Worm (Caenorhabditis elegans): ENCODE data around the gene srg-8.
A peak's percentile ranks its signal among the peaks of the same experiment; 100 is the strongest.

DNA sequence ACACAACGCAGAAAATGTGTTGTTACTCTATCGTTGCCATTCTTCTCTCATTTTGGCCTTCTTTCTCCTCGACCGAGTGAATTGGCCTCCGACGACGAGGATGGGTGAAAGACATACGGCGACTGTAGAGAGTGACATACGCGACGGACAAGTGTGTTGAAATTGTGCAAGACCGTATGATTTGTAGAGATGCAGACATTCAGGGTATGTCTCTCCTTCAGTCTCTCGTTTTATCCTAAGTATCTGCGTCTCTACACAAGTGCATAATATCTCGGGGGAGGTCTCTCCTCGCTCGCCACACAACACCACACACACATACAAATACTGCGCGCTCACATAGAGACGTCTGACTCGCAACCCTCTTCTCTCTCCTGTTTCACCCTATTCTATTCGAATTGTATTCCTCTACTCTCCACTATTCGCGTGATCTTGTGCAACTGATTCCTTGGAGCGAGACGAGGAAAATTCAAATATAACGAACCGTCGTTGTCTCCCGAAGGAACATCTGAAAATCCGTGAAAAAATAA lies 25.5 kb upstream of the srg-8 start, which contains the start of gene hmg-1.2:
- TF ChIP-seq akir-1 (GFP tag; optimal IDR thresholded peaks at IDR 0.05) (no peak), egrh-3 (GFP tag; IDR thresholded peaks at IDR 0.05) (0 out of 2 replicates have a peak, but pooled peaks have one; percentile 32), athp-1 (tag; optimal IDR thresholded peaks at IDR 0.05) (peak; percentile 50), tbp1 (GFP tag; optimal IDR thresholded peaks at IDR 0.05) (peak; percentile 36), B0019.2 (GFP tag; conservative IDR thresholded peaks at IDR 0.05) (no peak), snpc-4 (GFP tag; optimal IDR thresholded peaks at IDR 0.05) (peak; percentile 11), snpc-4 (tag; optimal IDR thresholded peaks at IDR 0.05) (peak in 3 of 4 experiments; percentile 60 to 75 (median 73))
